Fruit fly (Drosophila melanogaster) whole organism, embryonic: Measurements from ENCODE around the gene Gos28.

Source experiments
- Ada2b ChIP-seq: fragments of 200-800 bp; sonication (Bioruptor generic); IDR thresholded peaks from 2 replicates; pipeline ENCODE4 v1.3.6; 2022; ENCODE audit warnings: missing biosample characterization, missing genetic modification characterization
- Atf3 ChIP-seq: fragments of 200-800 bp; sonication (Bioruptor generic); optimal IDR thresholded peaks from 3 replicates; lab custom pipeline; 2016; ENCODE audit warnings: missing biosample characterization, missing genetic modification characterization
- CG10462 ChIP-seq: fragments of 200-800 bp; sonication (Bioruptor generic); optimal IDR thresholded peaks from 2 replicates; lab custom pipeline; 2016; ENCODE audit warnings: missing biosample characterization, missing genetic modification characterization
- CG11093 ChIP-seq: fragments of 200-800 bp; sonication (Bioruptor generic); IDR thresholded peaks from 3 replicates; pipeline ENCODE4 v1.3.6; 2022; ENCODE audit warnings: missing biosample characterization, missing genetic modification characterization
- CG12236 ChIP-seq: fragments of 200-800 bp; sonication (Bioruptor generic); optimal IDR thresholded peaks from 2 replicates; lab custom pipeline; 2016; ENCODE audit warnings: missing biosample characterization, missing genetic modification characterization
- CG17186 ChIP-seq: fragments of 200-800 bp; sonication (Bioruptor generic); optimal IDR thresholded peaks from 3 replicates; lab custom pipeline; 2017; ENCODE audit warnings: missing biosample characterization, missing genetic modification reagents, missing genetic modification characterization
- CG17568 ChIP-seq: fragments of 200-800 bp; sonication (Bioruptor generic); optimal IDR thresholded peaks from 2 replicates; lab custom pipeline; 2018; ENCODE audit warnings: missing biosample characterization, mild to moderate bottlenecking, missing genetic modification characterization, moderate library complexity
- CG1832 ChIP-seq: fragments of 200-800 bp; sonication (Bioruptor generic); optimal IDR thresholded peaks from 2 replicates; lab custom pipeline; 2017; ENCODE audit warnings: missing biosample characterization, mild to moderate bottlenecking, missing genetic modification characterization, inconsistent platforms
- CG2678 ChIP-seq: fragments of 200-800 bp; sonication (Bioruptor generic); optimal IDR thresholded peaks from 3 replicates; lab custom pipeline; 2019; ENCODE audit warnings: missing biosample characterization, mild to moderate bottlenecking, missing genetic modification characterization, moderate library complexity
- CG2875 ChIP-seq: fragments of 200-800 bp; sonication (Bioruptor generic); optimal IDR thresholded peaks from 2 replicates; lab custom pipeline; 2017; ENCODE audit warnings: missing biosample characterization, mild to moderate bottlenecking, missing genetic modification characterization, missing genetic modification reagents
- CG31224 ChIP-seq: fragments of 200-800 bp; sonication (Bioruptor generic); IDR thresholded peaks from 2 replicates; pipeline ENCODE4 v1.3.6; 2022; ENCODE audit warnings: missing biosample characterization, missing genetic modification characterization
- CG4820 ChIP-seq: fragments of 200-800 bp; sonication (Bioruptor generic); optimal IDR thresholded peaks from 3 replicates; lab custom pipeline; 2016; ENCODE audit warnings: missing biosample characterization, missing genetic modification characterization
- CG6689 ChIP-seq: fragments of 200-800 bp; sonication (Bioruptor generic); IDR thresholded peaks from 2 replicates; pipeline ENCODE4 v1.3.6; 2022; ENCODE audit warnings: missing biosample characterization, missing genetic modification characterization
- CG6813 ChIP-seq: fragments of 200-800 bp; sonication (Bioruptor generic); optimal IDR thresholded peaks from 2 replicates; lab custom pipeline; 2017; ENCODE audit warnings: missing biosample characterization, missing genetic modification characterization, mild to moderate bottlenecking, moderate library complexity, missing genetic modification reagents
- CG7839 ChIP-seq: fragments of 200-800 bp; sonication (Bioruptor generic); optimal IDR thresholded peaks from 3 replicates; lab custom pipeline; 2018; ENCODE audit warnings: missing biosample characterization, mild to moderate bottlenecking, missing genetic modification characterization, moderate library complexity
- CG8089 ChIP-seq: fragments of 200-800 bp; sonication (Bioruptor generic); optimal IDR thresholded peaks from 3 replicates; lab custom pipeline; 2016; ENCODE audit warnings: missing biosample characterization, missing genetic modification characterization
- CG8359 ChIP-seq: fragments of 200-800 bp; sonication (Bioruptor generic); optimal IDR thresholded peaks from 2 replicates; lab custom pipeline; 2017; ENCODE audit warnings: missing biosample characterization, mild to moderate bottlenecking, missing genetic modification characterization, borderline replicate concordance
- CG9817 ChIP-seq: fragments of 200-800 bp; sonication (Bioruptor generic); optimal IDR thresholded peaks from 2 replicates; lab custom pipeline; 2018; ENCODE audit warnings: missing biosample characterization, mild to moderate bottlenecking, missing genetic modification characterization, moderate library complexity
- Dek ChIP-seq: fragments of 200-800 bp; sonication (Bioruptor generic); optimal IDR thresholded peaks from 3 replicates; lab custom pipeline; 2019; ENCODE audit warnings: missing biosample characterization, mild to moderate bottlenecking, missing genetic modification characterization, moderate library complexity
- Drgx ChIP-seq: fragments of 200-800 bp; sonication (Bioruptor generic); IDR thresholded peaks from 2 replicates; pipeline ENCODE4 v1.3.6; 2022; ENCODE audit warnings: missing biosample characterization, missing genetic modification characterization
- E2f1 ChIP-seq: fragments of 200-800 bp; sonication (Bioruptor generic); IDR thresholded peaks from 2 replicates; pipeline ENCODE4 v1.3.6; 2022; ENCODE audit warnings: missing biosample characterization, missing genetic modification characterization
- H2.0 ChIP-seq: fragments of 200-800 bp; sonication (Bioruptor generic); IDR thresholded peaks from 2 replicates; pipeline ENCODE4 v1.3.6; 2022; ENCODE audit warnings: missing biosample characterization, missing genetic modification characterization
- HHEX ChIP-seq: fragments of 200-800 bp; sonication (Bioruptor generic); optimal IDR thresholded peaks from 3 replicates; lab custom pipeline; 2017; ENCODE audit warnings: missing biosample characterization, mild to moderate bottlenecking, missing genetic modification characterization, missing genetic modification reagents
- Hmx ChIP-seq: fragments of 200-800 bp; sonication (Bioruptor generic); optimal IDR thresholded peaks from 2 replicates; lab custom pipeline; 2016; ENCODE audit warnings: missing biosample characterization, missing genetic modification characterization
- Lhr ChIP-seq: fragments of 200-800 bp; sonication (Bioruptor generic); optimal IDR thresholded peaks from 3 replicates; lab custom pipeline; 2017; ENCODE audit warnings: mild to moderate bottlenecking, missing biosample characterization, missing genetic modification reagents, missing genetic modification characterization
- Neu2 ChIP-seq: fragments of 200-800 bp; sonication (Bioruptor generic); optimal IDR thresholded peaks from 3 replicates; lab custom pipeline; 2016; ENCODE audit warnings: missing biosample characterization, missing genetic modification characterization, borderline replicate concordance
- Oaz ChIP-seq: fragments of 200-800 bp; sonication (Bioruptor generic); IDR thresholded peaks from 2 replicates; pipeline ENCODE4 v1.3.6; 2022; ENCODE audit warnings: missing biosample characterization, missing genetic modification characterization
- ara ChIP-seq: fragments of 200-800 bp; sonication (Bioruptor generic); IDR thresholded peaks from 2 replicates; pipeline ENCODE4 v1.3.6; 2022; ENCODE audit warnings: missing biosample characterization, missing genetic modification characterization
- cg ChIP-seq: fragments of 200-800 bp; sonication (Bioruptor generic); optimal IDR thresholded peaks from 3 replicates; lab custom pipeline; 2019; ENCODE audit warnings: missing biosample characterization, mild to moderate bottlenecking, missing genetic modification characterization, moderate library complexity
- chinmo ChIP-seq: fragments of 200-800 bp; sonication (Bioruptor generic); IDR thresholded peaks from 4 replicates; pipeline ENCODE4 v1.3.6; 2022; ENCODE audit warnings: missing biosample characterization, missing genetic modification characterization; ENCODE audit not compliant: partially characterized antibody
- ci ChIP-seq: fragments of 200-800 bp; sonication (Bioruptor generic); IDR thresholded peaks from 3 replicates; pipeline ENCODE4 v1.3.6; 2022; ENCODE audit warnings: missing biosample characterization, missing genetic modification characterization
- crol ChIP-seq: fragments of 200-800 bp; sonication (Bioruptor generic); IDR thresholded peaks from 2 replicates; pipeline ENCODE4 v1.3.6; 2022; ENCODE audit warnings: missing biosample characterization, missing genetic modification characterization
- exex ChIP-seq: fragments of 200-800 bp; sonication (Bioruptor generic); optimal IDR thresholded peaks from 4 replicates; lab custom pipeline; 2018; ENCODE audit warnings: missing biosample characterization, mild to moderate bottlenecking, missing genetic modification characterization, moderate library complexity
- fd96Cb ChIP-seq: fragments of 200-800 bp; sonication (Bioruptor generic); optimal IDR thresholded peaks from 2 replicates; lab custom pipeline; 2018; ENCODE audit warnings: missing biosample characterization, mild to moderate bottlenecking, missing genetic modification characterization, moderate library complexity
- fru ChIP-seq: fragments of >200 bp; optimal IDR thresholded peaks from 2 replicates; lab custom pipeline; 2017
- fu2 ChIP-seq: fragments of 200-800 bp; sonication (Bioruptor generic); optimal IDR thresholded peaks from 2 replicates; lab custom pipeline; 2016; ENCODE audit warnings: missing biosample characterization, missing genetic modification characterization
- hbn ChIP-seq: fragments of 200-800 bp; sonication (Bioruptor generic); IDR thresholded peaks from 2 replicates; pipeline ENCODE4 v1.3.6; 2022; ENCODE audit warnings: missing biosample characterization, missing genetic modification characterization; ENCODE audit not compliant: partially characterized antibody
- ind ChIP-seq: fragments of 200-800 bp; sonication (Bioruptor generic); optimal IDR thresholded peaks from 3 replicates; lab custom pipeline; 2016; ENCODE audit warnings: missing biosample characterization, missing genetic modification characterization
- inv ChIP-seq: fragments of 200-800 bp; sonication (Bioruptor generic); IDR thresholded peaks from 2 replicates; pipeline ENCODE4 v1.3.6; 2022; ENCODE audit warnings: missing biosample characterization, missing genetic modification characterization; ENCODE audit not compliant: partially characterized antibody
- odd ChIP-seq: fragments of 200-800 bp; sonication (Bioruptor generic); optimal IDR thresholded peaks from 2 replicates; lab custom pipeline; 2017; ENCODE audit warnings: missing biosample characterization, mild to moderate bottlenecking, missing genetic modification characterization
- p53 ChIP-seq: fragments of 200-800 bp; sonication (Bioruptor generic); optimal IDR thresholded peaks from 2 replicates; lab custom pipeline; 2016; ENCODE audit warnings: missing biosample characterization, missing genetic modification characterization
- pan ChIP-seq, 4 experiments: fragments of >200 bp in 3 of 4; fragments of 200-800 bp in 1 of 4; sonication (Bioruptor generic) in 1 of 4; optimal IDR thresholded peaks in 3 of 4; IDR thresholded peaks in 1 of 4; 2 replicates each; pipeline versions ENCODE4 v1.3.6 to Lab custom; 2017 to 2022; ENCODE audit warnings: missing biosample characterization in 2 of 4, missing genetic modification characterization in 2 of 4, mixed read lengths in 1 of 4
- schlank ChIP-seq: fragments of 200-800 bp; sonication (Bioruptor generic); optimal IDR thresholded peaks from 2 replicates; lab custom pipeline; 2018; ENCODE audit warnings: missing biosample characterization, mild to moderate bottlenecking, missing genetic modification characterization
- stwl ChIP-seq: fragments of 200-800 bp; sonication (Bioruptor generic); optimal IDR thresholded peaks from 3 replicates; lab custom pipeline; 2018; ENCODE audit warnings: missing biosample characterization, mild to moderate bottlenecking, missing genetic modification characterization, moderate library complexity
- tio ChIP-seq: fragments of 200-800 bp; sonication (Bioruptor generic); optimal IDR thresholded peaks from 2 replicates; lab custom pipeline; 2017; ENCODE audit warnings: missing biosample characterization, missing genetic modification characterization, inconsistent platforms
- ttk ChIP-seq: fragments of 200-800 bp; sonication (Bioruptor generic); IDR thresholded peaks from 2 replicates; pipeline ENCODE4 v2.1.2; 2022; ENCODE audit warnings: missing biosample characterization, missing genetic modification characterization
- tup ChIP-seq: fragments of 200-800 bp; sonication (Bioruptor generic); optimal IDR thresholded peaks from 2 replicates; lab custom pipeline; 2016; ENCODE audit warnings: missing biosample characterization, mild to moderate bottlenecking, missing genetic modification characterization, moderate library complexity
- wek ChIP-seq: fragments of 200-800 bp; sonication (Bioruptor generic); optimal IDR thresholded peaks from 3 replicates; lab custom pipeline; 2018; ENCODE audit warnings: missing biosample characterization, mild to moderate bottlenecking, missing genetic modification characterization, moderate library complexity
- zen ChIP-seq: fragments of 200-800 bp; sonication (Bioruptor generic); optimal IDR thresholded peaks from 3 replicates; lab custom pipeline; 2018; ENCODE audit warnings: missing biosample characterization, mild to moderate bottlenecking, missing genetic modification characterization, moderate library complexity
- zf30C ChIP-seq: fragments of 200-800 bp; sonication (Bioruptor generic); optimal IDR thresholded peaks from 3 replicates; lab custom pipeline; 2018; ENCODE audit warnings: missing biosample characterization, mild to moderate bottlenecking, missing genetic modification characterization

Gene Gos28

dm6 chr3R:18663525-18663924, at the start of gene Gos28, which contains the start of gene Cpsf73 (continued):
- TF ChIP-seq crol (peak; percentile 26; the same call in 1 of the 2 replicates), ind (GFP tag; lab: Kevin White, UChicago) (no peak), inv (GFP tag; lab: Robert Waterston, UW) (peak; percentile 42; the same call in 1 of the 2 replicates), tio (GFP tag; lab: Kevin White, UChicago) (no peak), wek (no peak), CG7839 (tag; lab: Kevin White, UChicago) (no peak), tup (GFP tag; lab: Kevin White, UChicago) (no peak), Oaz (GFP tag; lab: Robert Waterston, UW) (no peak), CG8359 (no peak), chinmo (no peak), hbn (GFP tag; lab: Robert Waterston, UW) (no peak), CG17568 (GFP tag; lab: Kevin White, UChicago) (no peak), ara (GFP tag; lab: Robert Waterston, UW) (0 out of 2 replicates have a peak, but pooled peaks have one; percentile 32), CG2678 (tag; lab: Kevin White, UChicago) (no peak), zen (tag; lab: Kevin White, UChicago) (peak; percentile 1), stwl (tag; lab: Kevin White, UChicago) (peak; percentile 75), Ada2b (GFP tag; lab: Robert Waterston, UW) (no peak), CG11093 (GFP tag; lab: Robert Waterston, UW) (no peak), CG6813 (no peak), CG4820 (GFP tag; lab: Kevin White, UChicago) (no peak), Lhr (peak; percentile 22), Drgx (GFP tag; lab: Robert Waterston, UW) (no peak), CG17186 (GFP tag; lab: Kevin White, UChicago) (peak; percentile 43), schlank (tag; lab: Kevin White, UChicago) (no peak), ci (GFP tag; lab: Robert Waterston, UW) (no peak), fru (lab: Kevin White, UChicago) (no peak), H2.0 (GFP tag; lab: Robert Waterston, UW) (no peak), p53 (no peak), Dek (tag; lab: Kevin White, UChicago) (no peak), pan (optimal IDR thresholded peaks at IDR 0.05; lab: Kevin White, UChicago) (no peak), pan (GFP tag; optimal IDR thresholded peaks at IDR 0.05 in 1 of 2, IDR thresholded peaks at IDR 0.05 in 1 of 2) (no peak), fd96Cb (tag; lab: Kevin White, UChicago) (no peak), CG8089 (GFP tag; lab: Kevin White, UChicago) (no peak), Neu2 (no peak), Hmx (GFP tag; lab: Kevin White, UChicago) (no peak), CG12236 (GFP tag; lab: Kevin White, UChicago) (no peak), CG31224 (GFP tag; lab: Robert Waterston, UW) (peak; percentile 17; the same call in 1 of the 2 replicates), E2f1 (GFP tag; lab: Robert Waterston, UW) (no peak), zf30C (GFP tag; lab: Kevin White, UChicago) (no peak), cg (GFP tag; lab: Kevin White, UChicago) (no peak), odd (GFP tag; lab: Kevin White, UChicago) (no peak), HHEX (GFP tag; lab: Kevin White, UChicago) (no peak), exex (no peak), CG1832 (GFP tag; lab: Kevin White, UChicago) (no peak), ttk (no peak), Atf3 (GFP tag; lab: Kevin White, UChicago) (no peak), CG9817 (tag; lab: Kevin White, UChicago) (no peak), CG10462 (GFP tag; lab: Kevin White, UChicago) (no peak), CG6689 (0 out of 2 replicates have a peak, but pooled peaks have one; percentile 16), CG2875 (GFP tag; lab: Kevin White, UChicago) (no peak), fu2 (no peak)
